Fruit fly (Drosophila melanogaster) whole organism, adult: Measurements from ENCODE around the gene Or65b.

Experiments used
- cnc ChIP-seq, 2 experiments: fragments of >200 bp; optimal IDR thresholded peaks; 2 replicates each; lab custom pipeline; 2017
- pad ChIP-seq: fragments of 200-800 bp; sonication (Bioruptor generic); optimal IDR thresholded peaks from 3 replicates; lab custom pipeline; 2017; ENCODE audit warnings: missing biosample characterization, missing genetic modification characterization, mild to moderate bottlenecking, moderate library complexity, missing genetic modification reagents
- toe ChIP-seq: fragments of 200-800 bp; sonication (Bioruptor generic); optimal IDR thresholded peaks from 2 replicates; lab custom pipeline; 2016; ENCODE audit warnings: missing biosample characterization, missing genetic modification characterization

- TF ChIP-seq toe (GFP tag; lab: Kevin White, UChicago) (no peak), pad (GFP tag; lab: Kevin White, UChicago) (no peak), cnc (optimal IDR thresholded peaks at IDR 0.05; lab: Kevin White, UChicago) (no peak)
These were observed 15.7 kb upstream of the Or65b start for dm6 chr3L:6309726-6310125.
